Worm (Caenorhabditis elegans): ENCODE data around the gene sri-73.

Gene sri-73

DNA sequence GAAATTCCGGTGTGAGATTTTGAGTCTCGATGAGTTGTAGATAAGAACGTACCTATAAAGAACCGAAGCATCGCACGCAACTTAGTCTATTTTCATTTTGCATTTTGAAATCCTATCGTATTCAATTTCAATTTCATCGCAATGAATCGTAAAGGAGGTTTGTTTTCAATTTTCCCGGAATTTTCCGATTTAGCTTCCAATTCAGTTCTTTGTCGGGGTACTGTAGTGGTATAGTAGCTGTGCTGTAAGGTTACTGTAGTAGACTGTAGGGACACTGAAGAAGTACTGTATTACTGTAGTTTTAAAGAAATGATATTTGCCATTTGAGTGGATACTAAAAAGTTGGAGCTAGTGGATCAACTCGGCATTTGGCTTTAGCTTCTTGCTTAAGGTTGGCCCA is 33.9 kb upstream of the sri-73 start (continued):
- TF ChIP-seq ccch-3 (GFP tag; optimal IDR thresholded peaks at IDR 0.05) (no peak), C06A6.2 (GFP tag; conservative IDR thresholded peaks at IDR 0.05) (no peak), ceh-100 (GFP tag; IDR thresholded peaks at IDR 0.05) (no peak)

DNA sequence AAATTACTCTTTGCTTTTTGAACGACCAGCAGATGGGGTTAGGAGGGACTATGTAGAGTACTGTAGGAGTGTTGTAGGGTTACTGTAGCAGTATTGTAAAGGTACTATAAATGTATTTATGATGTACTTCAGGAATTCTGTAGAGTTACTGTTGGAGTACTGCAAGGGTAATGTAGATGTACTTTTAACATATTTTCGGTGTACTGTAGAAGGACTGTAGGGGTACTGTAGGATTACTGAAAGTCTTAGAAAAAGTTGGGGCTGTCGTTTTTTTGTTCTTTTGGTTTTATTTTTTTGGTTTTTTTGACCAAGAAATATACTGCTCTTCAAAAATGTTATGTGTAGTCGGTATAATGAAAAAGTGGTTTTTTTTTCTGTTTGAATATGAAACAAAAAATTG is 32.7 kb upstream of the sri-73 start:
- TF ChIP-seq ztf-3 (GFP tag; optimal IDR thresholded peaks at IDR 0.05) (no peak), F39B2.1 (GFP tag; IDR thresholded peaks at IDR 0.05) (no peak), bed-2 (GFP tag; IDR thresholded peaks at IDR 0.05) (no peak), K11D2.4 (GFP tag; IDR thresholded peaks at IDR 0.05) (no peak), rcor-1 (GFP tag; IDR thresholded peaks at IDR 0.05) (no peak), unc-62 (GFP tag; optimal IDR thresholded peaks at IDR 0.05) (no peak), hsf-1 (GFP tag; IDR thresholded peaks at IDR 0.05) (no peak), F57C9.4 (tag; optimal IDR thresholded peaks at IDR 0.05) (no peak), nhr-120 (GFP tag; IDR thresholded peaks at IDR 0.05) (no peak), zfh-2 (GFP tag; conservative IDR thresholded peaks at IDR 0.05) (no peak), lsl-1 (GFP tag; optimal IDR thresholded peaks at IDR 0.05) (no peak)

- TF ChIP-seq snpc-4 (GFP tag; optimal IDR thresholded peaks at IDR 0.05) (no peak), snpc-4 (tag; optimal IDR thresholded peaks at IDR 0.05) (no peak), lsy-27 (tag; optimal IDR thresholded peaks at IDR 0.05; ENCODE audit: borderline replicate concordance, insufficient read depth) (no peak), C06A6.2 (GFP tag; conservative IDR thresholded peaks at IDR 0.05) (no peak), zfh-2 (GFP tag; conservative IDR thresholded peaks at IDR 0.05) (no peak), unc-62 (GFP tag; optimal IDR thresholded peaks at IDR 0.05) (no peak), F39B2.1 (GFP tag; IDR thresholded peaks at IDR 0.05) (no peak), F22D6.2 (tag; optimal IDR thresholded peaks at IDR 0.05) (no peak), let-607 (tag; optimal IDR thresholded peaks at IDR 0.05) (no peak), hsf-1 (GFP tag; IDR thresholded peaks at IDR 0.05) (no peak), lin-26 (GFP tag; IDR thresholded peaks at IDR 0.05) (no peak), rec-8 (tag; optimal IDR thresholded peaks at IDR 0.05) (no peak), dpl-1 (GFP tag; optimal IDR thresholded peaks at IDR 0.05) (no peak)
Observed at ce11 chrV:597823-598222, 31.9 kb upstream of the sri-73 start.

DNA sequence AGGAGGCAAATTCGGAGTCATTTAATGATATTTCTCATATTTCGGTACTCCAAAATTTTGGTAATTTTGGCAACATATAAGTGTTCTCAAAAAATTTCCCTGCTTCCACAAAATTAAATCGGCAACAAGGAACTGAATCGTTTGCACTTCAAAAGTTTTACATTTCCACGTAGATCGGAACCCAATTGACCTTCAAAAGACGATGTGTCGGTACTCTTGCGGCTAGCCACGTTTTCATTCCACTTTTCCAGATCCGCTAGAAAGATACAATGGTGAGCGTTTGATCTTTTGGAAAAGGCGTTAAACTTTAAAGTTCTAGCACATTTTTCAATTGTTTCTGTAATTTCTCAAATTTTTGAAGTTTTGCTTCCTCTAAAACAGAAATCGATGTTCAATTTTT is 31.0 kb upstream of the sri-73 start:
- TF ChIP-seq nfya-2 (GFP tag; IDR thresholded peaks at IDR 0.05) (no peak), F49E8.2 (tag; optimal IDR thresholded peaks at IDR 0.05; ENCODE audit: insufficient read depth) (no peak), hmg-1.2 (GFP tag; IDR thresholded peaks at IDR 0.05) (no peak), F57C9.4 (tag; optimal IDR thresholded peaks at IDR 0.05) (no peak), K11D2.4 (GFP tag; IDR thresholded peaks at IDR 0.05) (no peak)

DNA sequence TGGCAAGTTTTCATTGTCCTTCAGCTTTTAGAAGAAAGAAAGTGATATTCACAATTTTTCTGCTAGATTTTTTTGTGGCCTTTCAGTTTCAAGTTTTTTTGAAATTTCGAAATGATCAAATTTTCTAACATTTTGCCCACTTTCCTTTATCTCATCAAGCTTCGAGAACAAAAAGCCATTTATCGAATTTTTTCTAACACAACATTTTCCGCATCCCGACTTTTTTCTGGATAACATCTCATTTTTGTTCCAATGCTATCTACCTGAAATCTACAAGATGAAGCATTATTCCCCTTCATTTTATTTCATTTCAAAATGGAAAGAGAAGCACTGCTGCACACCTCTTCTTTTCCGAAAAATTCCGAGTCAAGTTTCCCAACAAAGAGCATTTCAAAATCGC is 27.1 kb upstream of the sri-73 start, which contains the start of gene ZK488.5:
ZK488.5 (plus strand) TSS at position 301 of the 400 bp plus-strand sequence.
- TF ChIP-seq ztf-18 (tag; optimal IDR thresholded peaks at IDR 0.05) (no peak), nfya-1 (tag; optimal IDR thresholded peaks at IDR 0.05; ENCODE audit: borderline replicate concordance, insufficient read depth) (no peak), chd-7 (tag; optimal IDR thresholded peaks at IDR 0.05) (no peak), madf-6 (GFP tag; IDR thresholded peaks at IDR 0.05) (no peak), ztf-28 (GFP tag; IDR thresholded peaks at IDR 0.05) (no peak), mcd-1 (GFP tag; IDR thresholded peaks at IDR 0.05) (no peak), C17E4.6 (GFP tag; IDR thresholded peaks at IDR 0.05) (no peak)

Measured in whole organism, young adult.